Fruit fly (Drosophila melanogaster) whole organism, embryonic: ENCODE results near the gene CG10147.
A peak's percentile ranks its signal among the peaks of the same experiment; 100 is the strongest.

Source experiments
- Abd-B ChIP-seq: fragments of 200-800 bp; sonication (Bioruptor generic); optimal IDR thresholded peaks from 2 replicates; lab custom pipeline; 2018; ENCODE audit warnings: missing biosample characterization, mild to moderate bottlenecking, missing genetic modification characterization, moderate library complexity
- Adf1 ChIP-seq: fragments of 200-800 bp; sonication (Bioruptor generic); IDR thresholded peaks from 2 replicates; pipeline ENCODE4 v1.3.6; 2022; ENCODE audit warnings: missing biosample characterization, missing genetic modification characterization
- Bteb2 ChIP-seq: fragments of 200-800 bp; sonication (Bioruptor generic); optimal IDR thresholded peaks from 2 replicates; lab custom pipeline; 2016; ENCODE audit warnings: missing biosample characterization, missing genetic modification characterization
- CG10462 ChIP-seq: fragments of 200-800 bp; sonication (Bioruptor generic); optimal IDR thresholded peaks from 2 replicates; lab custom pipeline; 2016; ENCODE audit warnings: missing biosample characterization, missing genetic modification characterization
- CG11085 ChIP-seq: fragments of 200-800 bp; sonication (Bioruptor generic); IDR thresholded peaks from 2 replicates; pipeline ENCODE4 v1.3.6; 2022; ENCODE audit warnings: missing biosample characterization, missing genetic modification characterization
- CG12299 ChIP-seq: fragments of 200-800 bp; sonication (Bioruptor generic); optimal IDR thresholded peaks from 2 replicates; lab custom pipeline; 2018; ENCODE audit warnings: missing biosample characterization, mild to moderate bottlenecking, missing genetic modification characterization
- CG12391 ChIP-seq: fragments of 200-800 bp; sonication (Bioruptor generic); optimal IDR thresholded peaks from 3 replicates; lab custom pipeline; 2018; ENCODE audit warnings: missing biosample characterization, mild to moderate bottlenecking, missing genetic modification characterization, moderate library complexity
- CG12942 ChIP-seq: fragments of 200-800 bp; sonication (Bioruptor generic); optimal IDR thresholded peaks from 3 replicates; lab custom pipeline; 2016; ENCODE audit warnings: missing biosample characterization, missing genetic modification characterization
- CG13123 ChIP-seq: fragments of 200-800 bp; sonication (Bioruptor generic); optimal IDR thresholded peaks from 2 replicates; lab custom pipeline; 2016; ENCODE audit warnings: missing biosample characterization, missing genetic modification characterization
- CG13296 ChIP-seq: fragments of 200-800 bp; sonication (Bioruptor generic); optimal IDR thresholded peaks from 3 replicates; lab custom pipeline; 2018; ENCODE audit warnings: missing biosample characterization, mild to moderate bottlenecking, missing genetic modification characterization
- CG14050 ChIP-seq: fragments of 200-800 bp; sonication (Bioruptor generic); IDR thresholded peaks from 3 replicates; pipeline ENCODE4 v1.3.6; 2022; ENCODE audit warnings: missing biosample characterization, missing genetic modification characterization
- CG14860 ChIP-seq: fragments of 200-800 bp; sonication (Bioruptor generic); IDR thresholded peaks from 3 replicates; pipeline ENCODE4 v1.3.6; 2022; ENCODE audit warnings: missing biosample characterization, missing genetic modification characterization; ENCODE audit not compliant: partially characterized antibody
- CG15011 ChIP-seq: fragments of 200-800 bp; sonication (Bioruptor generic); optimal IDR thresholded peaks from 3 replicates; lab custom pipeline; 2018; ENCODE audit warnings: missing biosample characterization, mild to moderate bottlenecking, missing genetic modification characterization
- CG30431 ChIP-seq: fragments of 200-800 bp; sonication (Bioruptor generic); optimal IDR thresholded peaks from 2 replicates; lab custom pipeline; 2017; ENCODE audit warnings: missing biosample characterization, missing genetic modification characterization
- CG31224 ChIP-seq: fragments of 200-800 bp; sonication (Bioruptor generic); IDR thresholded peaks from 2 replicates; pipeline ENCODE4 v1.3.6; 2022; ENCODE audit warnings: missing biosample characterization, missing genetic modification characterization
- CG31388 ChIP-seq: fragments of 200-800 bp; sonication (Bioruptor generic); optimal IDR thresholded peaks from 2 replicates; lab custom pipeline; 2016; ENCODE audit warnings: missing biosample characterization, missing genetic modification characterization
- CG34224 ChIP-seq: fragments of 200-800 bp; sonication (Bioruptor generic); IDR thresholded peaks from 3 replicates; pipeline ENCODE4 v1.3.6; 2022; ENCODE audit warnings: missing biosample characterization, missing genetic modification characterization; ENCODE audit not compliant: partially characterized antibody
- CG34422 ChIP-seq: fragments of 200-800 bp; sonication (Bioruptor generic); IDR thresholded peaks from 3 replicates; pipeline ENCODE4 v1.3.6; 2022; ENCODE audit warnings: missing biosample characterization, missing genetic modification characterization
- CG43689 ChIP-seq: fragments of 200-800 bp; sonication (Bioruptor generic); IDR thresholded peaks from 2 replicates; pipeline ENCODE4 v1.3.6; 2022; ENCODE audit warnings: missing biosample characterization, missing genetic modification characterization
- CG5180 ChIP-seq: fragments of 200-800 bp; sonication (Bioruptor generic); optimal IDR thresholded peaks from 3 replicates; lab custom pipeline; 2017; ENCODE audit warnings: missing biosample characterization, missing genetic modification characterization, mild to moderate bottlenecking, moderate library complexity, missing genetic modification reagents
- CG8281 ChIP-seq: fragments of 200-800 bp; sonication (Bioruptor generic); optimal IDR thresholded peaks from 2 replicates; lab custom pipeline; 2018; ENCODE audit warnings: missing biosample characterization, mild to moderate bottlenecking, missing genetic modification characterization, moderate library complexity
- CG9797 ChIP-seq: fragments of 200-800 bp; sonication (Bioruptor generic); optimal IDR thresholded peaks from 3 replicates; lab custom pipeline; 2018; ENCODE audit warnings: missing biosample characterization, mild to moderate bottlenecking, missing genetic modification characterization
- CTCF ChIP-seq: fragments of 200-800 bp; sonication (Bioruptor generic); optimal IDR thresholded peaks from 2 replicates; lab custom pipeline; 2017; ENCODE audit warnings: missing biosample characterization, mild to moderate bottlenecking, missing genetic modification characterization, moderate library complexity
- Dp ChIP-seq: fragments of 200-800 bp; sonication (Bioruptor generic); optimal IDR thresholded peaks from 2 replicates; lab custom pipeline; 2018; ENCODE audit warnings: missing biosample characterization, mild to moderate bottlenecking, missing genetic modification characterization, moderate library complexity
- HLHmδ ChIP-seq: fragments of 200-800 bp; sonication (Bioruptor generic); optimal IDR thresholded peaks from 2 replicates; lab custom pipeline; 2018; ENCODE audit warnings: missing biosample characterization, mild to moderate bottlenecking, missing genetic modification characterization, moderate library complexity
- HmgZ ChIP-seq: fragments of 200-800 bp; sonication (Bioruptor generic); optimal IDR thresholded peaks from 2 replicates; lab custom pipeline; 2018; ENCODE audit warnings: missing biosample characterization, mild to moderate bottlenecking, missing genetic modification characterization
- Lpt ChIP-seq: fragments of >200 bp; optimal IDR thresholded peaks from 2 replicates; lab custom pipeline; 2018; ENCODE audit warnings: missing biosample characterization, missing genetic modification characterization
- Mad ChIP-seq: fragments of 200-800 bp; sonication (Bioruptor generic); optimal IDR thresholded peaks from 2 replicates; lab custom pipeline; 2016; ENCODE audit warnings: missing biosample characterization, missing genetic modification characterization
- NFAT ChIP-seq: fragments of 200-800 bp; sonication (Bioruptor generic); IDR thresholded peaks from 2 replicates; pipeline ENCODE4 v1.3.6; 2022; ENCODE audit warnings: missing biosample characterization, missing genetic modification characterization
- Sry-β ChIP-seq: fragments of 200-800 bp; sonication (Bioruptor generic); optimal IDR thresholded peaks from 2 replicates; lab custom pipeline; 2018; ENCODE audit warnings: missing biosample characterization, mild to moderate bottlenecking, missing genetic modification characterization, moderate library complexity
- Ssrp ChIP-seq: fragments of 200-800 bp; sonication (Bioruptor generic); optimal IDR thresholded peaks from 2 replicates; lab custom pipeline; 2018; ENCODE audit warnings: missing biosample characterization, mild to moderate bottlenecking, missing genetic modification characterization, moderate library complexity
- aop ChIP-seq: fragments of 200-800 bp; sonication (Bioruptor generic); IDR thresholded peaks from 2 replicates; pipeline ENCODE4 v1.3.6; 2022; ENCODE audit warnings: missing biosample characterization, missing genetic modification characterization
- bbx ChIP-seq: fragments of 200-800 bp; sonication (Bioruptor generic); IDR thresholded peaks from 2 replicates; pipeline ENCODE4 v1.3.6; 2022; ENCODE audit warnings: missing biosample characterization, missing genetic modification characterization; ENCODE audit not compliant: partially characterized antibody
- chm ChIP-seq: fragments of 200-800 bp; sonication (Bioruptor generic); IDR thresholded peaks from 2 replicates; pipeline ENCODE4 v1.3.6; 2022; ENCODE audit warnings: missing biosample characterization, missing genetic modification characterization
- cwo ChIP-seq: fragments of 200-800 bp; sonication (Bioruptor generic); optimal IDR thresholded peaks from 3 replicates; lab custom pipeline; 2017; ENCODE audit warnings: missing biosample characterization, missing genetic modification characterization, mild to moderate bottlenecking, moderate library complexity, missing genetic modification reagents
- ewg ChIP-seq: fragments of 200-800 bp; sonication (Bioruptor generic); optimal IDR thresholded peaks from 3 replicates; lab custom pipeline; 2017; ENCODE audit warnings: mild to moderate bottlenecking, missing biosample characterization, missing genetic modification reagents, missing genetic modification characterization
- gcm2 ChIP-seq: fragments of 200-800 bp; sonication (Bioruptor generic); optimal IDR thresholded peaks from 2 replicates; lab custom pipeline; 2016; ENCODE audit warnings: missing biosample characterization, missing genetic modification characterization
- hb ChIP-seq: fragments of 200-800 bp; sonication (Bioruptor generic); IDR thresholded peaks from 3 replicates; pipeline ENCODE4 v1.3.6; 2022; ENCODE audit warnings: missing biosample characterization, missing genetic modification characterization; ENCODE audit not compliant: partially characterized antibody
- kah ChIP-seq: fragments of 200-800 bp; sonication (Bioruptor generic); optimal IDR thresholded peaks from 2 replicates; lab custom pipeline; 2018; ENCODE audit warnings: missing biosample characterization, mild to moderate bottlenecking, missing genetic modification characterization
- kay ChIP-seq: fragments of 200-800 bp; sonication (Bioruptor generic); optimal IDR thresholded peaks from 2 replicates; lab custom pipeline; 2016; ENCODE audit warnings: missing biosample characterization, missing genetic modification characterization
- kni ChIP-seq: fragments of 200-800 bp; sonication (Bioruptor generic); optimal IDR thresholded peaks from 3 replicates; lab custom pipeline; 2017; ENCODE audit warnings: mild to moderate bottlenecking, missing biosample characterization, missing genetic modification reagents, missing genetic modification characterization
- luna ChIP-seq: fragments of 200-800 bp; sonication (Bioruptor generic); optimal IDR thresholded peaks from 2 replicates; lab custom pipeline; 2016; ENCODE audit warnings: missing biosample characterization, missing genetic modification characterization
- nmo ChIP-seq: fragments of 200-800 bp; sonication (Bioruptor generic); optimal IDR thresholded peaks from 2 replicates; lab custom pipeline; 2018; ENCODE audit warnings: missing biosample characterization, mild to moderate bottlenecking, missing genetic modification characterization, moderate library complexity
- pfk ChIP-seq: fragments of 200-800 bp; sonication (Bioruptor generic); optimal IDR thresholded peaks from 2 replicates; lab custom pipeline; 2018; ENCODE audit warnings: missing biosample characterization, mild to moderate bottlenecking, missing genetic modification characterization, moderate library complexity
- pho ChIP-seq: fragments of 200-800 bp; sonication (Bioruptor generic); optimal IDR thresholded peaks from 2 replicates; lab custom pipeline; 2016; ENCODE audit warnings: missing biosample characterization, missing genetic modification characterization
- sc ChIP-seq, 3 experiments: fragments of >200 bp in 2 of 3; fragments of 200-800 bp in 1 of 3; sonication (Bioruptor generic) in 1 of 3; optimal IDR thresholded peaks; 2 replicates in 2 of 3; 3 replicates in 1 of 3; lab custom pipeline; 2017; ENCODE audit warnings: mild to moderate bottlenecking in 1 of 3, missing biosample characterization in 1 of 3, missing genetic modification characterization in 1 of 3, missing genetic modification reagents in 1 of 3
- tup ChIP-seq: fragments of 200-800 bp; sonication (Bioruptor generic); optimal IDR thresholded peaks from 2 replicates; lab custom pipeline; 2016; ENCODE audit warnings: missing biosample characterization, mild to moderate bottlenecking, missing genetic modification characterization, moderate library complexity
- wdn ChIP-seq: fragments of 200-800 bp; sonication (Bioruptor generic); IDR thresholded peaks from 2 replicates; pipeline ENCODE4 v1.3.6; 2022; ENCODE audit warnings: missing biosample characterization, missing genetic modification characterization
- wek ChIP-seq: fragments of 200-800 bp; sonication (Bioruptor generic); optimal IDR thresholded peaks from 3 replicates; lab custom pipeline; 2018; ENCODE audit warnings: missing biosample characterization, mild to moderate bottlenecking, missing genetic modification characterization, moderate library complexity

The CG10147 gene

dm6 chr3L:6494928-6495806, 6.9 kb upstream of the CG10147 start, which contains the start of the genes Vps8 and sfl (continued):
- TF ChIP-seq Sry-β (no peak), CG10462 (GFP tag; lab: Kevin White, UChicago) (no peak), CG34224 (GFP tag; lab: Robert Waterston, UW) (peak; percentile 81), kni (GFP tag; lab: Kevin White, UChicago) (no peak), CG31388 (no peak), luna (no peak), gcm2 (GFP tag; lab: Kevin White, UChicago) (no peak), CG13123 (no peak), NFAT (peak; percentile 46; the same call in 1 of the 2 replicates), CG12391 (peak; percentile 58), HmgZ (tag; lab: Kevin White, UChicago) (no peak), CG14860 (GFP tag; lab: Robert Waterston, UW) (peak; percentile 80), CG14050 (GFP tag; lab: Robert Waterston, UW) (no peak), HLHmδ (GFP tag; lab: Kevin White, UChicago) (no peak), Bteb2 (peak; percentile 8), CG8281 (no peak), bbx (GFP tag; lab: Robert Waterston, UW) (peak; percentile 87), wek (GFP tag; lab: Kevin White, UChicago) (no peak), pfk (GFP tag; lab: Kevin White, UChicago) (no peak), tup (no peak), chm (peak; percentile 32), kah (GFP tag; lab: Kevin White, UChicago) (no peak), Dp (GFP tag; lab: Kevin White, UChicago) (peak; percentile 32), Adf1 (GFP tag; lab: Robert Waterston, UW) (peak; percentile 7; the same call in 1 of the 2 replicates), ewg (no peak), Mad (GFP tag; lab: Kevin White, UChicago) (no peak), CG34422 (GFP tag; lab: Robert Waterston, UW) (peak; percentile 69; the same call in 2 of the 3 replicates), Lpt (no peak), CTCF (GFP tag; lab: Kevin White, UChicago) (no peak), cwo (GFP tag; lab: Kevin White, UChicago) (no peak), CG15011 (GFP tag; lab: Kevin White, UChicago) (no peak), nmo (GFP tag; lab: Kevin White, UChicago) (peak; percentile 48), CG43689 (GFP tag; lab: Robert Waterston, UW) (no peak), kay (GFP tag; lab: Kevin White, UChicago) (no peak), CG12942 (GFP tag; lab: Kevin White, UChicago) (no peak), pho (GFP tag; lab: Kevin White, UChicago) (peak; percentile 51), CG13296 (GFP tag; lab: Kevin White, UChicago) (no peak), sc (optimal IDR thresholded peaks at IDR 0.05; lab: Kevin White, UChicago) (no peak), sc (GFP tag; optimal IDR thresholded peaks at IDR 0.05; lab: Kevin White, UChicago) (no peak), CG5180 (GFP tag; lab: Kevin White, UChicago) (no peak), CG31224 (GFP tag; lab: Robert Waterston, UW) (no peak), CG11085 (GFP tag; lab: Robert Waterston, UW) (no peak), CG9797 (GFP tag; lab: Kevin White, UChicago) (peak; percentile 10), CG12299 (peak; percentile 10), aop (no peak), Ssrp (tag; lab: Kevin White, UChicago) (no peak), CG30431 (GFP tag; lab: Kevin White, UChicago) (no peak), hb (GFP tag; lab: Robert Waterston, UW) (peak; percentile 88), wdn (GFP tag; lab: Robert Waterston, UW) (no peak), Abd-B (peak; percentile 11)
